Worm (Caenorhabditis elegans): Measurements from ENCODE around the gene hecd-1.

- TF ChIP-seq W03F9.2 (tag; optimal IDR thresholded peaks at IDR 0.05): no peak
- no peak for TF ChIP-seq him-1 (tag; optimal IDR thresholded peaks at IDR 0.05)
These were observed 36.6 kb downstream of the hecd-1 start, which contains the start of gene ZC477.2 for ce11 chrIV:7107893-7108292.
